Worm (Caenorhabditis elegans) whole organism, L2 larva: ENCODE measurements around the gene nspf-2.

Source experiments
- C34F6.9 ChIP-seq: fragments of 150-350 bp; optimal IDR thresholded peaks from 2 replicates; lab custom pipeline; 2014; ENCODE audit warnings: missing biosample characterization, missing genetic modification characterization
- F13H6.1 ChIP-seq: sonication (generic microtip); optimal IDR thresholded peaks from 2 replicates; lab custom pipeline; 2016; ENCODE audit warnings: missing genetic modification characterization, missing compliant biosample characterization
- Y55F3AM.14 ChIP-seq: fragments of 200-800 bp; sonication (Bioruptor generic); optimal IDR thresholded peaks from 2 replicates; lab custom pipeline; 2018; ENCODE audit warnings: mild to moderate bottlenecking, missing genetic modification characterization, missing compliant biosample characterization
- ZK546.5 ChIP-seq: sonication (generic microtip); optimal IDR thresholded peaks from 2 replicates; lab custom pipeline; 2017; ENCODE audit warnings: missing biosample characterization, missing genetic modification characterization
- ama-1 ChIP-seq: fragments of 150-350 bp; optimal IDR thresholded peaks from 2 replicates; lab custom pipeline; 2018; ENCODE audit warnings: inconsistent platforms
- ceh-16 ChIP-seq: fragments of 150-350 bp; optimal IDR thresholded peaks from 2 replicates; lab custom pipeline; 2014; ENCODE audit warnings: missing biosample characterization, missing genetic modification characterization
- crh-2 ChIP-seq: sonication (generic microtip); optimal IDR thresholded peaks from 2 replicates; lab custom pipeline; 2017; ENCODE audit warnings: missing biosample characterization, missing genetic modification characterization
- egl-27 ChIP-seq: sonication (generic microtip); optimal IDR thresholded peaks from 3 replicates; lab custom pipeline; 2017; ENCODE audit warnings: missing biosample characterization, missing genetic modification reagents, missing genetic modification characterization
- elt-1 ChIP-seq: fragments of 150-350 bp; optimal IDR thresholded peaks from 2 replicates; lab custom pipeline; 2014; ENCODE audit warnings: missing biosample characterization, missing genetic modification characterization
- elt-3 ChIP-seq: sonication (generic microtip); optimal IDR thresholded peaks from 2 replicates; lab custom pipeline; 2017; ENCODE audit warnings: missing biosample characterization, missing genetic modification characterization
- fos-1 ChIP-seq: fragments of 150-350 bp; optimal IDR thresholded peaks from 2 replicates; lab custom pipeline; 2014; ENCODE audit warnings: missing biosample characterization, missing genetic modification characterization
- gmeb-1 ChIP-seq: fragments of 150-350 bp; optimal IDR thresholded peaks from 2 replicates; lab custom pipeline; 2014; ENCODE audit warnings: missing biosample characterization, missing genetic modification characterization
- lin-11 ChIP-seq: fragments of 150-350 bp; sonication (generic microtip); optimal IDR thresholded peaks from 2 replicates; lab custom pipeline; 2014; ENCODE audit warnings: missing biosample characterization, missing genetic modification characterization, inconsistent platforms, mixed read lengths
- lin-13 ChIP-seq: fragments of 150-350 bp; optimal IDR thresholded peaks from 2 replicates; lab custom pipeline; 2014; ENCODE audit warnings: missing biosample characterization, missing genetic modification reagents, missing genetic modification characterization
- lin-39 ChIP-seq: fragments of 150-350 bp; optimal IDR thresholded peaks from 2 replicates; lab custom pipeline; 2014; ENCODE audit warnings: missing biosample characterization, missing genetic modification reagents, missing genetic modification characterization
- lsy-2 ChIP-seq, 2 experiments: fragments of 150-350 bp in 1 of 2; sonication (generic microtip) in 1 of 2; optimal IDR thresholded peaks; 2 replicates each; lab custom pipeline; 2014 to 2017; ENCODE audit warnings: missing biosample characterization in 2 of 2, missing genetic modification characterization in 2 of 2
- mdl-1 ChIP-seq, 2 experiments: fragments of 150-350 bp in 1 of 2; sonication (generic microtip) in 1 of 2; optimal IDR thresholded peaks; 2 replicates each; lab custom pipeline; 2017; ENCODE audit warnings: missing biosample characterization in 2 of 2, missing genetic modification characterization in 2 of 2
- nhr-10 ChIP-seq: sonication (generic microtip); optimal IDR thresholded peaks from 2 replicates; lab custom pipeline; 2017; ENCODE audit warnings: missing biosample characterization, missing genetic modification characterization
- nhr-11 ChIP-seq: fragments of 150-350 bp; optimal IDR thresholded peaks from 2 replicates; lab custom pipeline; 2014; ENCODE audit warnings: missing biosample characterization, missing genetic modification characterization
- nhr-12 ChIP-seq: fragments of 150-350 bp; optimal IDR thresholded peaks from 2 replicates; lab custom pipeline; 2014; ENCODE audit warnings: missing biosample characterization, missing genetic modification characterization
- nhr-129 ChIP-seq: fragments of 150-350 bp; optimal IDR thresholded peaks from 2 replicates; lab custom pipeline; 2014; ENCODE audit warnings: missing biosample characterization, missing genetic modification characterization
- nhr-237 ChIP-seq: fragments of 150-350 bp; optimal IDR thresholded peaks from 2 replicates; lab custom pipeline; 2014; ENCODE audit warnings: missing biosample characterization, missing genetic modification characterization
- nhr-6 ChIP-seq: fragments of 150-350 bp; optimal IDR thresholded peaks from 2 replicates; lab custom pipeline; 2014; ENCODE audit warnings: missing biosample characterization, missing genetic modification characterization
- nhr-77 ChIP-seq: fragments of 150-350 bp; optimal IDR thresholded peaks from 2 replicates; lab custom pipeline; 2014; ENCODE audit warnings: missing biosample characterization, missing genetic modification characterization
- peb-1 ChIP-seq: fragments of 150-350 bp; optimal IDR thresholded peaks from 2 replicates; lab custom pipeline; 2014; ENCODE audit warnings: missing biosample characterization, missing genetic modification characterization
- sem-4 ChIP-seq: fragments of 150-350 bp; optimal IDR thresholded peaks from 2 replicates; lab custom pipeline; 2014; ENCODE audit warnings: missing biosample characterization, missing genetic modification reagents, missing genetic modification characterization
- sma-9 ChIP-seq, 2 experiments: fragments of 150-350 bp in 1 of 2; sonication (generic microtip) in 1 of 2; optimal IDR thresholded peaks; 2 replicates each; lab custom pipeline; 2014 to 2016; ENCODE audit warnings: missing genetic modification characterization in 2 of 2, mild to moderate bottlenecking in 1 of 2, missing biosample characterization in 1 of 2, missing compliant biosample characterization in 1 of 2, missing genetic modification reagents in 1 of 2, moderate library complexity in 1 of 2
- snpc-4 ChIP-seq: fragments of 150-350 bp; optimal IDR thresholded peaks from 2 replicates; lab custom pipeline; 2014; ENCODE audit warnings: missing biosample characterization, missing genetic modification characterization
- unc-39 ChIP-seq: fragments of 150-350 bp; optimal IDR thresholded peaks from 2 replicates; lab custom pipeline; 2014; ENCODE audit warnings: missing biosample characterization, missing genetic modification characterization
- unc-55 ChIP-seq: fragments of 150-350 bp; sonication (generic microtip); optimal IDR thresholded peaks from 3 replicates; lab custom pipeline; 2014; ENCODE audit warnings: missing biosample characterization, missing genetic modification reagents, missing genetic modification characterization
- unc-62 ChIP-seq: fragments of 150-350 bp; optimal IDR thresholded peaks from 2 replicates; lab custom pipeline; 2014; ENCODE audit warnings: missing biosample characterization, missing genetic modification reagents, missing genetic modification characterization
- ztf-1 ChIP-seq: fragments of 200-800 bp; sonication (Bioruptor generic); conservative IDR thresholded peaks from 2 replicates; pipeline ENCODE4 v1.3.6; 2022; ENCODE audit warnings: missing genetic modification characterization, missing compliant biosample characterization

The nspf-2 gene

ce11 chrII:2684208-2684607 is 4.5 kb upstream of the nspf-2 start, which contains the start of gene ceh-87:
Gene ceh-87, minus strand, starts transcription at chrII:2684308.
- TF ChIP-seq unc-62 (GFP tag; lab: Kevin White, UChicago) = no peak

- TF ChIP-seq snpc-4 = no peak
Measured at ce11 chrII:2684783-2685182, 3.9 kb upstream of the nspf-2 start.

- TF ChIP-seq sma-9 (GFP tag; optimal IDR thresholded peaks at IDR 0.05; lab: Kevin White, UChicago) (peak; percentile 49), sma-9 (tag; optimal IDR thresholded peaks at IDR 0.05; lab: Kevin White, UChicago) (no peak), unc-55 (GFP tag; lab: Kevin White, UChicago) (no peak), F13H6.1 (tag; lab: Kevin White, UChicago) (peak; percentile 44), sem-4 (tag; lab: Kevin White, UChicago) (peak; percentile 24), lin-13 (GFP tag; lab: Kevin White, UChicago) (peak; percentile 59), lsy-2 (tag; optimal IDR thresholded peaks at IDR 0.05; lab: Kevin White, UChicago) (peak in 1 of 2 experiments; percentile 28), nhr-11 (tag; lab: Kevin White, UChicago) (no peak), C34F6.9 (peak; percentile 26)
- TF ChIP-seq, all 48 proteins: peak for 6
Measured at ce11 chrII:2686985-2687675, 1.6 kb upstream of the nspf-2 start, which contains the start of the genes sup-9 and nspf-1. Gene sup-9, minus strand, starts transcription at chrII:2687027. Gene nspf-1, plus strand, starts transcription at chrII:2687625.

- TF ChIP-seq ZK546.5 (tag; lab: Kevin White, UChicago) (no peak), unc-62 (GFP tag; lab: Kevin White, UChicago) (no peak), ceh-16 (tag; lab: Kevin White, UChicago) (no peak), sma-9 (GFP tag; optimal IDR thresholded peaks at IDR 0.05; lab: Kevin White, UChicago) (no peak), sma-9 (tag; optimal IDR thresholded peaks at IDR 0.05; lab: Kevin White, UChicago) (no peak), ama-1 (lab: Kevin White, UChicago) (no peak), elt-1 (tag; lab: Kevin White, UChicago) (no peak), peb-1 (tag; lab: Kevin White, UChicago) (no peak), lin-39 (tag; lab: Kevin White, UChicago) (no peak), mdl-1 (tag; optimal IDR thresholded peaks at IDR 0.05; lab: Kevin White, UChicago) (no peak), nhr-12 (tag; lab: Kevin White, UChicago) (no peak), F13H6.1 (tag; lab: Kevin White, UChicago) (no peak), lin-11 (tag; lab: Kevin White, UChicago) (no peak), egl-27 (tag; lab: Kevin White, UChicago) (no peak), lin-13 (GFP tag; lab: Kevin White, UChicago) (no peak), nhr-237 (tag; lab: Kevin White, UChicago) (no peak), nhr-6 (tag; lab: Kevin White, UChicago) (no peak), fos-1 (tag; lab: Kevin White, UChicago) (no peak), unc-55 (GFP tag; lab: Kevin White, UChicago) (no peak), Y55F3AM.14 (GFP tag; lab: Kevin White, UChicago) (no peak)
- TF ChIP-seq, all 48 proteins: peak for 0
Measured at ce11 chrII:2690080-2690479, 1.4 kb downstream of the nspf-2 start, which contains the start of gene nspf-3. Gene nspf-3, minus strand, starts transcription at chrII:2690180.

ce11 chrII:2692476-2692875 is 3.8 kb downstream of the nspf-2 start, which contains the start of gene set-11:
Gene set-11, minus strand, starts transcription at chrII:2692576.
- no peak for TF ChIP-seq nhr-77 (tag; lab: Kevin White, UChicago)

ce11 chrII:2695079-2695478 is 6.4 kb downstream of the nspf-2 start:
- TF ChIP-seq Y55F3AM.14 (GFP tag; lab: Kevin White, UChicago) (no peak), F13H6.1 (tag; lab: Kevin White, UChicago) (peak; percentile 22)

ce11 chrII:2698378-2698777 is 9.7 kb downstream of the nspf-2 start, which contains the start of gene sri-62:
Gene sri-62, minus strand, starts transcription at chrII:2698478.
- TF ChIP-seq crh-2 (tag; lab: Kevin White, UChicago) (no peak), peb-1 (tag; lab: Kevin White, UChicago) (no peak), ama-1 (lab: Kevin White, UChicago) (no peak), lin-39 (tag; lab: Kevin White, UChicago) (no peak), sem-4 (tag; lab: Kevin White, UChicago) (no peak), nhr-10 (tag; lab: Kevin White, UChicago) (no peak), F13H6.1 (tag; lab: Kevin White, UChicago) (no peak), unc-55 (GFP tag; lab: Kevin White, UChicago) (no peak), nhr-77 (tag; lab: Kevin White, UChicago) (no peak), nhr-129 (tag; lab: Kevin White, UChicago) (no peak), gmeb-1 (tag; lab: Kevin White, UChicago) (no peak), ZK546.5 (tag; lab: Kevin White, UChicago) (no peak), elt-3 (tag; lab: Kevin White, UChicago) (no peak), unc-39 (tag; lab: Kevin White, UChicago) (no peak), lin-11 (tag; lab: Kevin White, UChicago) (no peak), ztf-1 (GFP tag; lab: Robert Waterston, UW) (no peak)
